Fruit fly (Drosophila melanogaster) whole organism, embryonic: Measurements from ENCODE around the gene CG1638.

ENCODE experiments used
- ATbp ChIP-seq: fragments of 200-800 bp; sonication (Bioruptor generic); optimal IDR thresholded peaks from 2 replicates; lab custom pipeline; 2017; ENCODE audit warnings: missing biosample characterization, mild to moderate bottlenecking, missing genetic modification characterization, missing genetic modification reagents
- Antp ChIP-seq: fragments of 200-800 bp; sonication (Bioruptor generic); optimal IDR thresholded peaks from 3 replicates; lab custom pipeline; 2016; ENCODE audit warnings: missing biosample characterization, missing genetic modification characterization
- Blimp-1 ChIP-seq: fragments of 200-800 bp; sonication (Bioruptor generic); optimal IDR thresholded peaks from 3 replicates; lab custom pipeline; 2018; ENCODE audit warnings: missing biosample characterization, missing genetic modification characterization, mild to moderate bottlenecking, moderate library complexity, missing genetic modification reagents
- CG10147 ChIP-seq: fragments of 200-800 bp; sonication (Bioruptor generic); optimal IDR thresholded peaks from 2 replicates; lab custom pipeline; 2019; ENCODE audit warnings: missing biosample characterization, mild to moderate bottlenecking, missing genetic modification characterization, moderate library complexity
- CG10267 ChIP-seq: fragments of 200-800 bp; sonication (Bioruptor generic); optimal IDR thresholded peaks from 2 replicates; lab custom pipeline; 2018; ENCODE audit warnings: missing biosample characterization, mild to moderate bottlenecking, missing genetic modification characterization, moderate library complexity
- CG11398 ChIP-seq: fragments of 200-800 bp; sonication (Bioruptor generic); optimal IDR thresholded peaks from 2 replicates; lab custom pipeline; 2016; ENCODE audit warnings: missing biosample characterization, missing genetic modification characterization
- CG12071 ChIP-seq: fragments of 200-800 bp; sonication (Bioruptor generic); optimal IDR thresholded peaks from 3 replicates; lab custom pipeline; 2018; ENCODE audit warnings: missing biosample characterization, mild to moderate bottlenecking, missing genetic modification characterization
- CG12219 ChIP-seq: fragments of 200-800 bp; sonication (Bioruptor generic); optimal IDR thresholded peaks from 3 replicates; lab custom pipeline; 2018; ENCODE audit warnings: missing biosample characterization, mild to moderate bottlenecking, missing genetic modification characterization
- CG1233 ChIP-seq: fragments of 200-800 bp; sonication (Bioruptor generic); optimal IDR thresholded peaks from 4 replicates; lab custom pipeline; 2018; ENCODE audit warnings: missing biosample characterization, mild to moderate bottlenecking, missing genetic modification characterization
- CG13624 ChIP-seq: fragments of 200-800 bp; sonication (Bioruptor generic); optimal IDR thresholded peaks from 2 replicates; lab custom pipeline; 2016; ENCODE audit warnings: missing biosample characterization, missing genetic modification characterization
- CG15514 ChIP-seq: fragments of 200-800 bp; sonication (Bioruptor generic); optimal IDR thresholded peaks from 3 replicates; lab custom pipeline; 2017; ENCODE audit warnings: missing biosample characterization, missing genetic modification characterization, mild to moderate bottlenecking, moderate library complexity, missing genetic modification reagents
- CG16863 ChIP-seq: fragments of 200-800 bp; sonication (Bioruptor generic); optimal IDR thresholded peaks from 3 replicates; lab custom pipeline; 2016; ENCODE audit warnings: missing biosample characterization, missing genetic modification characterization
- CG17361 ChIP-seq: fragments of 200-800 bp; sonication (Bioruptor generic); IDR thresholded peaks from 3 replicates; pipeline ENCODE4 v1.3.6; 2022; ENCODE audit warnings: missing biosample characterization, missing genetic modification characterization
- CG1792 ChIP-seq: fragments of 200-800 bp; sonication (Bioruptor generic); optimal IDR thresholded peaks from 2 replicates; lab custom pipeline; 2016; ENCODE audit warnings: missing biosample characterization, missing genetic modification characterization
- CG2116 ChIP-seq: fragments of 200-800 bp; sonication (Bioruptor generic); optimal IDR thresholded peaks from 3 replicates; lab custom pipeline; 2018; ENCODE audit warnings: missing biosample characterization, mild to moderate bottlenecking, missing genetic modification characterization
- CG2129 ChIP-seq: fragments of 200-800 bp; sonication (Bioruptor generic); IDR thresholded peaks from 2 replicates; pipeline ENCODE4 v1.3.6; 2022; ENCODE audit warnings: missing biosample characterization, missing genetic modification characterization; ENCODE audit not compliant: partially characterized antibody
- CG30020 ChIP-seq: fragments of 200-800 bp; optimal IDR thresholded peaks from 2 replicates; lab custom pipeline; 2019; ENCODE audit warnings: missing biosample characterization, mild to moderate bottlenecking, missing genetic modification characterization, moderate library complexity
- CG3065 ChIP-seq: fragments of 200-800 bp; sonication (Bioruptor generic); optimal IDR thresholded peaks from 2 replicates; lab custom pipeline; 2016; ENCODE audit warnings: missing biosample characterization, missing genetic modification characterization
- CG31388 ChIP-seq: fragments of 200-800 bp; sonication (Bioruptor generic); optimal IDR thresholded peaks from 2 replicates; lab custom pipeline; 2016; ENCODE audit warnings: missing biosample characterization, missing genetic modification characterization
- CG3407 ChIP-seq: fragments of 200-800 bp; sonication (Bioruptor generic); optimal IDR thresholded peaks from 2 replicates; lab custom pipeline; 2018; ENCODE audit warnings: missing biosample characterization, mild to moderate bottlenecking, missing genetic modification characterization
- CG34376 ChIP-seq: fragments of 200-800 bp; sonication (Bioruptor generic); optimal IDR thresholded peaks from 2 replicates; lab custom pipeline; 2018; ENCODE audit warnings: missing biosample characterization, mild to moderate bottlenecking, missing genetic modification characterization
- CG4404 ChIP-seq: fragments of 200-800 bp; sonication (Bioruptor generic); IDR thresholded peaks from 2 replicates; pipeline ENCODE4 v1.3.6; 2022; ENCODE audit warnings: missing biosample characterization, missing genetic modification characterization
- CG4424 ChIP-seq: fragments of 200-800 bp; sonication (Bioruptor generic); optimal IDR thresholded peaks from 3 replicates; lab custom pipeline; 2016; ENCODE audit warnings: missing biosample characterization, missing genetic modification characterization
- CG4707 ChIP-seq: fragments of 200-800 bp; sonication (Bioruptor generic); optimal IDR thresholded peaks from 2 replicates; lab custom pipeline; 2018; ENCODE audit warnings: missing biosample characterization, mild to moderate bottlenecking, missing genetic modification characterization, moderate library complexity
- CG4820 ChIP-seq: fragments of 200-800 bp; sonication (Bioruptor generic); optimal IDR thresholded peaks from 3 replicates; lab custom pipeline; 2016; ENCODE audit warnings: missing biosample characterization, missing genetic modification characterization
- CG7928 ChIP-seq: fragments of 200-800 bp; sonication (Bioruptor generic); optimal IDR thresholded peaks from 2 replicates; lab custom pipeline; 2017; ENCODE audit warnings: missing biosample characterization, mild to moderate bottlenecking, missing genetic modification characterization
- CG9215 ChIP-seq: fragments of 200-800 bp; sonication (Bioruptor generic); IDR thresholded peaks from 2 replicates; pipeline ENCODE4 v1.3.6; 2022; ENCODE audit warnings: missing biosample characterization, missing genetic modification characterization
- Dp ChIP-seq: fragments of 200-800 bp; sonication (Bioruptor generic); optimal IDR thresholded peaks from 2 replicates; lab custom pipeline; 2018; ENCODE audit warnings: missing biosample characterization, mild to moderate bottlenecking, missing genetic modification characterization, moderate library complexity
- Hr51 ChIP-seq, 2 experiments: fragments of 200-800 bp; sonication (Bioruptor generic); optimal IDR thresholded peaks; 2 replicates in 1 of 2; 3 replicates in 1 of 2; lab custom pipeline; 2016 to 2018; ENCODE audit warnings: missing biosample characterization in 2 of 2, missing genetic modification characterization in 2 of 2, mild to moderate bottlenecking in 1 of 2, moderate library complexity in 1 of 2
- NC2β ChIP-seq: fragments of 200-800 bp; sonication (Bioruptor generic); optimal IDR thresholded peaks from 2 replicates; lab custom pipeline; 2016; ENCODE audit warnings: missing biosample characterization, missing genetic modification characterization
- Nf-YB ChIP-seq: fragments of 200-800 bp; sonication (Bioruptor generic); optimal IDR thresholded peaks from 3 replicates; lab custom pipeline; 2019; ENCODE audit warnings: missing biosample characterization, mild to moderate bottlenecking, missing genetic modification characterization, moderate library complexity
- Opbp ChIP-seq: fragments of 200-800 bp; sonication (Bioruptor generic); IDR thresholded peaks from 3 replicates; pipeline ENCODE4 v1.3.6; 2022; ENCODE audit warnings: missing biosample characterization, missing genetic modification characterization; ENCODE audit not compliant: partially characterized antibody
- Optix ChIP-seq: fragments of 200-800 bp; sonication (Bioruptor generic); IDR thresholded peaks from 3 replicates; pipeline ENCODE4 v1.3.6; 2022; ENCODE audit warnings: missing biosample characterization, missing genetic modification characterization
- Pdp1 ChIP-seq, 2 experiments: fragments of 200-800 bp; sonication (Bioruptor generic); optimal IDR thresholded peaks; 3 replicates each; lab custom pipeline; 2016; ENCODE audit warnings: missing biosample characterization in 2 of 2, missing genetic modification characterization in 2 of 2, mild to moderate bottlenecking in 1 of 2, moderate library complexity in 1 of 2
- Poxn ChIP-seq: fragments of 200-800 bp; sonication (Bioruptor generic); IDR thresholded peaks from 2 replicates; pipeline ENCODE4 v1.3.6; 2022; ENCODE audit warnings: missing biosample characterization, missing genetic modification characterization
- Taf1 ChIP-seq: fragments of 200-800 bp; sonication (Bioruptor generic); IDR thresholded peaks from 2 replicates; pipeline ENCODE4 v1.3.6; 2022; ENCODE audit warnings: missing biosample characterization, missing genetic modification characterization
- bab2 ChIP-seq: fragments of 200-800 bp; sonication (Bioruptor generic); optimal IDR thresholded peaks from 2 replicates; lab custom pipeline; 2016; ENCODE audit warnings: missing biosample characterization, missing genetic modification characterization
- bowl ChIP-seq: fragments of 200-800 bp; sonication (Bioruptor generic); IDR thresholded peaks from 2 replicates; pipeline ENCODE4 v1.3.6; 2022; ENCODE audit warnings: missing biosample characterization, missing genetic modification characterization
- cato ChIP-seq: fragments of 200-800 bp; sonication (Bioruptor generic); optimal IDR thresholded peaks from 2 replicates; lab custom pipeline; 2016; ENCODE audit warnings: missing biosample characterization, missing genetic modification characterization, borderline replicate concordance
- chn ChIP-seq: fragments of 200-800 bp; sonication (Bioruptor generic); optimal IDR thresholded peaks from 2 replicates; lab custom pipeline; 2016; ENCODE audit warnings: missing biosample characterization, missing genetic modification characterization
- crp ChIP-seq, 2 experiments: fragments of 200-800 bp; sonication (Bioruptor generic); optimal IDR thresholded peaks; 2 replicates in 1 of 2; 3 replicates in 1 of 2; lab custom pipeline; 2017; ENCODE audit warnings: missing biosample characterization in 2 of 2, missing genetic modification characterization in 2 of 2, mild to moderate bottlenecking in 1 of 2, moderate library complexity in 1 of 2
- dmrt99B ChIP-seq: fragments of 200-800 bp; sonication (Bioruptor generic); optimal IDR thresholded peaks from 2 replicates; lab custom pipeline; 2018; ENCODE audit warnings: missing biosample characterization, mild to moderate bottlenecking, missing genetic modification characterization, moderate library complexity
- fd3F ChIP-seq: fragments of 200-800 bp; sonication (Bioruptor generic); optimal IDR thresholded peaks from 2 replicates; lab custom pipeline; 2018; ENCODE audit warnings: missing biosample characterization, mild to moderate bottlenecking, missing genetic modification characterization, moderate library complexity
- odd ChIP-seq: fragments of 200-800 bp; sonication (Bioruptor generic); optimal IDR thresholded peaks from 2 replicates; lab custom pipeline; 2017; ENCODE audit warnings: missing biosample characterization, mild to moderate bottlenecking, missing genetic modification characterization
- sens ChIP-seq: fragments of 200-800 bp; sonication (Bioruptor generic); peaks from one replicate; lab custom pipeline; 2016; ENCODE audit warnings: missing biosample characterization, missing genetic modification characterization
- tna ChIP-seq: fragments of 200-800 bp; sonication (Bioruptor generic); IDR thresholded peaks from 2 replicates; pipeline ENCODE4 v1.3.6; 2022; ENCODE audit warnings: missing biosample characterization, missing genetic modification characterization; ENCODE audit not compliant: partially characterized antibody
- vvl ChIP-seq: fragments of 200-800 bp; sonication (Bioruptor generic); IDR thresholded peaks from 2 replicates; pipeline ENCODE4 v1.3.6; 2022; ENCODE audit warnings: missing biosample characterization, missing genetic modification characterization
- wdn ChIP-seq: fragments of 200-800 bp; sonication (Bioruptor generic); IDR thresholded peaks from 2 replicates; pipeline ENCODE4 v1.3.6; 2022; ENCODE audit warnings: missing biosample characterization, missing genetic modification characterization
- zen2 ChIP-seq: fragments of 200-800 bp; sonication (Bioruptor generic); IDR thresholded peaks from 3 replicates; pipeline ENCODE4 v1.3.6; 2022; ENCODE audit warnings: missing biosample characterization, missing genetic modification characterization; ENCODE audit not compliant: partially characterized antibody
- zfh1 ChIP-seq: fragments of 200-800 bp; sonication (Bioruptor generic); IDR thresholded peaks from 3 replicates; pipeline ENCODE4 v1.3.6; 2022; ENCODE audit warnings: missing biosample characterization, missing genetic modification characterization

Gene CG1638

dm6 chr3R:31588374-31588773 is 2.0 kb upstream of the CG1638 start, which contains the start of gene CG1635 (continued):
- TF ChIP-seq NC2β (GFP tag; lab: Kevin White, UChicago) (peak; percentile 97), fd3F (GFP tag; lab: Kevin White, UChicago) (peak; percentile 99), tna (GFP tag; lab: Robert Waterston, UW) (peak; percentile 64; the same call in 1 of the 2 replicates), CG11398 (peak; percentile 98), vvl (GFP tag; lab: Robert Waterston, UW) (peak; percentile 100), CG1233 (GFP tag; lab: Kevin White, UChicago) (peak; percentile 99), odd (peak; percentile 100), CG10267 (tag; lab: Kevin White, UChicago) (peak; percentile 99), wdn (GFP tag; lab: Robert Waterston, UW) (peak; percentile 99), CG7928 (GFP tag; lab: Kevin White, UChicago) (peak; percentile 86), Opbp (peak; percentile 50; the same call in 2 of the 3 replicates), cato (GFP tag; lab: Kevin White, UChicago) (peak; percentile 96), CG4404 (GFP tag; lab: Robert Waterston, UW) (peak; percentile 97), CG10147 (GFP tag; lab: Kevin White, UChicago) (peak; percentile 100), Pdp1 (GFP tag; optimal IDR thresholded peaks at IDR 0.05; lab: Kevin White, UChicago) (peak; percentile 91 to 95), Hr51 (GFP tag; optimal IDR thresholded peaks at IDR 0.05; lab: Kevin White, UChicago) (peak; percentile 98 to 100), CG4707 (GFP tag; lab: Kevin White, UChicago) (peak; percentile 99), CG12071 (peak; percentile 99), Poxn (GFP tag; lab: Robert Waterston, UW) (peak; percentile 97), CG4820 (peak; percentile 98), CG3065 (GFP tag; lab: Kevin White, UChicago) (peak; percentile 95), CG4424 (GFP tag; lab: Kevin White, UChicago) (peak; percentile 99), zen2 (GFP tag; lab: Robert Waterston, UW) (no peak), sens (peak; percentile 100), chn (GFP tag; lab: Kevin White, UChicago) (peak; percentile 98), CG3407 (GFP tag; lab: Kevin White, UChicago) (peak; percentile 98), CG16863 (GFP tag; lab: Kevin White, UChicago) (peak; percentile 98), CG31388 (GFP tag; lab: Kevin White, UChicago) (peak; percentile 95), CG15514 (GFP tag; lab: Kevin White, UChicago) (peak; percentile 96), bab2 (GFP tag; lab: Kevin White, UChicago) (peak; percentile 91), Dp (GFP tag; lab: Kevin White, UChicago) (peak; percentile 51), CG2129 (no peak), CG9215 (GFP tag; lab: Robert Waterston, UW) (peak; percentile 98), CG30020 (tag; lab: Kevin White, UChicago) (peak; percentile 92), Optix (GFP tag; lab: Robert Waterston, UW) (peak; percentile 96), CG13624 (peak; percentile 94), crp (GFP tag; optimal IDR thresholded peaks at IDR 0.05; lab: Kevin White, UChicago) (peak; percentile 69 to 93), CG17361 (peak; percentile 100), zfh1 (peak; percentile 99), CG34376 (peak; percentile 100), Taf1 (peak; percentile 99), CG1792 (peak; percentile 97), bowl (peak; percentile 99), ATbp (peak; percentile 99), Antp (peak; percentile 91), CG12219 (GFP tag; lab: Kevin White, UChicago) (peak; percentile 99), CG2116 (GFP tag; lab: Kevin White, UChicago) (peak; percentile 91), dmrt99B (peak; percentile 100), Blimp-1 (GFP tag; lab: Kevin White, UChicago) (peak; percentile 99), Nf-YB (GFP tag; lab: Kevin White, UChicago) (peak; percentile 92)
